Fruit fly (Drosophila melanogaster) Kc167 (cell line): ENCODE results near the gene CG11380.

Experiments used
- Myc ChIP-seq: fragments of >200 bp; optimal IDR thresholded peaks from 2 replicates; lab custom pipeline; 2017; ENCODE audit warnings: missing external identifiers
- Sin3A ChIP-seq: fragments of >200 bp; optimal IDR thresholded peaks from 2 replicates; lab custom pipeline; 2018; ENCODE audit warnings: missing external identifiers
- h ChIP-seq: fragments of >200 bp; optimal IDR thresholded peaks from 3 replicates; lab custom pipeline; 2018; ENCODE audit warnings: missing external identifiers
- insv ChIP-seq: fragments of >200 bp; optimal IDR thresholded peaks from 3 replicates; lab custom pipeline; 2018; ENCODE audit warnings: missing external identifiers
- psq ChIP-seq: fragments of >200 bp; optimal IDR thresholded peaks from 2 replicates; lab custom pipeline; 2017; ENCODE audit warnings: missing external identifiers
- ttk ChIP-seq: sonication (Bioruptor generic); optimal IDR thresholded peaks from 2 replicates; lab custom pipeline; 2017; ENCODE audit warnings: missing external identifiers

The CG11380 gene

DNA sequence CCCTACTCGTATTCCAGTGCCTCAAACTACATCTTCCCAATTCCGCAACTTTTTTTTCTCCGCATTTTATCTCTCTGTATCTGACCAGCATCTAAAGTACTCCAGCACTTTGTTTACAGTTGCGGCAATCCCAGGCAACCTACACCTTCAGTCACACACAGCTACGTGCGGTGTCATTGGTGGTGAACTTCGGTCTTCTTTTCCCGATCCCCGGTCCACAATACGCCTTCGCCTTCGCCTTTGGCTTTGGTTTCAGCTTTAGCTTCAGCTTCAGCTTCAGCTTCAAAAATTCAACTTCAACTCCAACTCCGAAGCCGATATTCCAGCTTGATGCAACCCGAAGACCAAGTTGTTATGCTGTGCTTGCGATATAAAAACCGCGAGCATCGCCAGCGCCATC lies at the start of gene CG11380:
Gene CG11380, plus strand, starts transcription at position 301 of the 400 bp plus-strand sequence.
- no peak for TF ChIP-seq Sin3A (lab: Kevin White, UChicago)
- no peak for TF ChIP-seq ttk (lab: Kevin White, UChicago)
- no peak for TF ChIP-seq h (lab: Kevin White, UChicago)
- no peak for TF ChIP-seq Myc (lab: Kevin White, UChicago)
- no peak for TF ChIP-seq insv (lab: Kevin White, UChicago)
- TF ChIP-seq psq (lab: Kevin White, UChicago), result no peak

DNA sequence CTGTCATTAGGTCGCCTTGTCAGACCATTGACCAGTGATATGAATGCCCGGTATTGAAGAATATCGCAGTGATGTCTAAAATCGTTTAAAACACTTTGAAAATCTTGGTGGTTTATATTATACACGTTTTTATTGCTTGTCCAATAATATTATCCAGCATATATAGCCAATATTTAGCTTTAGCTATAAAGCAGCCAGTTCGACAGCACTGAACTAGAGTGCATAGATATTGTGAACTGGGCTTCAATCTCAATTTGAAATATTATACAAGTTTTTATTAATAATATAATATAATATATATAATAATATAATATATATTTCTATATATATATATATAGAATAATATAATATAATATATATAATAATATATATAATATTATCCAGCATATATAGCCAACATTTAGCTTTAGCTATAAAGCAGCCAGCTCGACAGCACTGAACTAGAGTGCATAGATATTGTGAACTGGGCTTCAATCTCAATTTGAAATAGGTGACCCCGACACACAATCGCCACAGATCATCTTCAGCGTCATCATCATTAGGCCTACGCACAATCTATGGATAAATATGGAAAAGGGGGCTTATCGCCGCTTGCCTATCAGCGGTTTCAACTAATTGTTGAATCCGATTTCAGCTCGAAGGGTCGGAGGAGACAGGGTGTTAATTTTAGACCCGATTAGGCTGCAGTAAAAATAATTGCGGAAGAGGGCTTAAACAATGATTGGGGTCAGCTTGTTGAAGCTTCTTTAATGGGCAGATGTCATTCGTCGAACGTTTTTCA lies 48.4 kb upstream of the CG11380 start:
- TF ChIP-seq psq (lab: Kevin White, UChicago) (no peak), Sin3A (lab: Kevin White, UChicago) (no peak)

DNA sequence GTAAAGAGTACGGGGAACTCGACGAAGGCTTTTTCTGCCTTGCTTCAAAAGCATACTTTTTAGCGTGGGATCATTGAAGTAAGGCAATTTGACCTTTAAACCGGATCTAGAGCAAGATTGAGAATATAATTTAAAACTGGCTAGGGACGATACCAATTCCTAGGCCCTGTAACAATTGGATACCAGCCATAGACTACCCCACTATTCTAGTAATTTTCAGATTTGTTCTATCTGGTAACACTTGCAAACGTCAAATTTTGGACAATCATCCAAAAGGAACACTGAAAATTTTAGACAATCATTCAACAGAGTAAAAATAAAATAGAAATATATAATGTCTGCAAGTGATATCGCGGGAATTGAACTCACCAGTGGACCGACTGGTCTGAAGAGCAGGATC lies 45.8 kb upstream of the CG11380 start, which contains the start of gene CG14628:
Gene CG14628, plus strand, starts transcription at position 301 of the 400 bp plus-strand sequence.
- TF ChIP-seq Myc (lab: Kevin White, UChicago) (no peak), Sin3A (lab: Kevin White, UChicago) (no peak), h (lab: Kevin White, UChicago) (no peak), psq (lab: Kevin White, UChicago) (no peak), ttk (lab: Kevin White, UChicago) (no peak), insv (lab: Kevin White, UChicago) (no peak)

DNA sequence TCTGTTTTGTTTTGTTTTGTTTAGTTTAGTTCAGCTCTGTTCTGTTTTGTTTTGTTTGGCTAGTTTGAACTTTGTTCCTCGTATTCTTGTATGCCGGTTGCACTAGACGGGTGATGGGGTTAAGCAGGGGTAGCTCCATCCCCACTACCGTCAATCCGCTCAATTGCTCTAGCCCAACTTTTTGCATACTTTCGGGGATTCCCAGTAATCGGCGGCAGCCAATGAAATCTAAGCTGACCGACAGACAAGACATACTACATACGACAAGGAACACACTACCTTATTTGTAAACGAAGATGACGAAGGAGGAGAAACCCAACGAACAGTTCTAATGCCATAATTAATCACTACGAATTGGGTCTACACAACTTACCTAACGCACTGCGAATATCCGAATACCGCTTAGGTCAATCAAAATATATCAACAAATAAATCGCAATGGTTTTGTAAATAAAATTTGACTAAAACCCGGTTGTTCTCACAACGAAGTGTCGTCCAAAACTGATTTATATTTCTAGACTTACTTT lies 29.1 kb upstream of the CG11380 start, which contains the start of gene eIF4E7:
Gene eIF4E7, minus strand, starts transcription at position 477 of the 527 bp plus-strand sequence.
- no peak for TF ChIP-seq Sin3A (lab: Kevin White, UChicago)
- TF ChIP-seq psq (lab: Kevin White, UChicago), result no peak
- no peak for TF ChIP-seq ttk (lab: Kevin White, UChicago)
- TF ChIP-seq h (lab: Kevin White, UChicago), result no peak
- TF ChIP-seq Myc (lab: Kevin White, UChicago), result no peak

DNA sequence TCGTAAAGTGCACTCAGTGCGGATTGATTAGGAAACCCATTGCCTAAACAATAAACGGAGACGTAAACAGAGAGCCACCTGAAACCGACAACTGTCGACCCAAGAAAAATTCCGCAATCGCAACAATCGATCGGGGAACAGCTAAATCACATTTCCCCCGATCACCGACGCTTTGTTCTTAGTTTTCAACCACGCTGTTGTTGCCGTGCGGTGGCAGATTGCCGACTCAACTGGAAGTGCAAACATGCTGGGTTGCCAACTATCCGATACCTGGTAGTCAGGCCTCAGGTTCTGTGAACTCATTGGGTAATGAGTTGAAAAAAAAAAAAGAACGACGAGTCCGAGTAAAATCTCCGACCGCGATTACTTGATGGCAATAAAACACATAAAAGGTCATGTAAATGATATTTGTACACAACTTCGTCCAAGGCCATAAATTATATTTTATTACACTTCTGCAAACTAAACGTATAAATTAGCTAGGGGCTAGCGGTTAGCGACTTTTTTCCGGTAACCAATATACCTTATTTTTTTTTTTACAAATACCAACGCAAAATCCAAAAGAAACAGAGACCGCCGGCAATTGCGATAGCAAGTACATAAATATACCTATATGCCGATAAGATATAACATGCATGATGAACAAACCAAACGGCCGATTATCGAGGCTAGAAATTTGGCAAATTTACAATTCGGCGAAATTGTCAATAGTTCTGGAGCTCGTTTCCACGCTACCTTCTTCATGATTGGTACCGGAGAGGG lies 20.8 kb upstream of the CG11380 start, which contains the start of gene CG11378:
Gene CG11378, plus strand, starts transcription at position 712 of the 762 bp plus-strand sequence.
- TF ChIP-seq Myc (lab: Kevin White, UChicago), result no peak

DNA sequence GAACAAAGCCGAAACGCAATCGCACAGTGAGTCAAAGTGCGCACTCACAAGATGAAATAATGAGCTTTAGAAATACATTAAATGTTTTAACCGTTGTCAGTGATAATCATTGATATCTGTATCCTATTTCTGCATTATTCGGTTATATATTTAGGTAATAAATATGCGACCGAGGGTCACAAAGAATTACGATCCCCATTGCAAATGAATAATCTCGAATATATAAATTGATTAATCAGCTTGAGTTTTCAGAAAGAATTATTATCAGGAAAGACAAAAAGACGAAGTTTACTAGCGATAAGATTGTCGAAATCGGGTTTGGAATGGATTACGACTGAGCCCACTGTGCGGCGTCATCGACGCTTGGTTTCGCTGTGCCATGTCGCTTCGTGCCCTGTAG lies 20.1 kb upstream of the CG11380 start:
- TF ChIP-seq h (lab: Kevin White, UChicago) (no peak), Sin3A (lab: Kevin White, UChicago) (no peak), insv (lab: Kevin White, UChicago) (no peak), Myc (lab: Kevin White, UChicago) (no peak), psq (lab: Kevin White, UChicago) (no peak)

DNA sequence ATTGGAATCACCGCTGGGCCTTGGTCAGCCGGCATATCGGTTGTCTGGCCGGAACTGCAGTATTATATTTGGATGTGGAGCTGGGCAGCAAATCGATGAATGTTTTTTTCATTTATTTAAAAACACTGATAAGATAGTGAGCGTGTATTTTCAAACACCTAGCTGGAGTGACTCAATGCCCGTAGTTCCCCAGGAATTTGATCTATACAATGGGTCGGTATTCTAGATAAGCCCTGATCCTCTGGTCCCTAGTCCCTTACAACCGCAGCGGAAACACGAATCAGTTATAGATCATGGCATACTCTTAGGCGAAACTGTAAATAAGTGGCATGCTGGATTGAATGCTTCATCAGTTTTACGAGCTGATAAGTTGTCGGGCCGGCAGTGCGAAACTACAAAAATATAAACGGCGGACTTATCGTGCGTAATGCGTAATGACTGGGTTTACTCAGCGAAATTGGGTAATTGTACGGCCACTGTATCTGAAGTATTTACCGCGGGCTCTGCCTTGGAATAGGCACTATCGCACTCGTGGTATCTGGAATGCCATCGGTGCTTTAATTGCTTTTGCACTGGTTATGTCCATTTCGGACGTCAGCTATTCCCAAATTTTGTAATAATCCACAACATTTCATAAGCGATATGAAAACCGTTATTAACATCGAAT lies 18.2 kb upstream of the CG11380 start:
- no peak for TF ChIP-seq Myc (lab: Kevin White, UChicago)
- no peak for TF ChIP-seq insv (lab: Kevin White, UChicago)
- no peak for TF ChIP-seq psq (lab: Kevin White, UChicago)
- no peak for TF ChIP-seq Sin3A (lab: Kevin White, UChicago)
- TF ChIP-seq h (lab: Kevin White, UChicago), result no peak

DNA sequence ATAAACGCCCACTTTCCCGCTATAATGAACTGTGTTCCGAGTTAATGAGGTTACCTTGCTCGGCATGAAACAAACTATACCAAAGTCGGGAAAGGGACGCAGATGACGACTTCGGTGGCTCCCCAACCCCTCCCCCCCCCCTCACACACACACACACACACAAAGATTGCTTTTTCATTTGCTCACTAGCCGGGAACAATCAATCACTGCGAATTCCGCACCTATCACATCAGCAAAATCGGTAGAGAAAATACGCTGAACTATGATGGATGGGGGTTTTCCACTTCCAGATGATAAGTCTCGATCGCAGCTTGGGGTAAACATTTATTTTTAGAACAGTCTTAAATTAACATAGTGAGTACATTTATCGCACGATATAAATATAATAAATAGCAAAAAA lies 17.5 kb upstream of the CG11380 start:
- no peak for TF ChIP-seq h (lab: Kevin White, UChicago)
- TF ChIP-seq Myc (lab: Kevin White, UChicago), result no peak
- TF ChIP-seq ttk (lab: Kevin White, UChicago), result no peak
- TF ChIP-seq psq (lab: Kevin White, UChicago), result no peak
- TF ChIP-seq insv (lab: Kevin White, UChicago), result no peak
- no peak for TF ChIP-seq Sin3A (lab: Kevin White, UChicago)

DNA sequence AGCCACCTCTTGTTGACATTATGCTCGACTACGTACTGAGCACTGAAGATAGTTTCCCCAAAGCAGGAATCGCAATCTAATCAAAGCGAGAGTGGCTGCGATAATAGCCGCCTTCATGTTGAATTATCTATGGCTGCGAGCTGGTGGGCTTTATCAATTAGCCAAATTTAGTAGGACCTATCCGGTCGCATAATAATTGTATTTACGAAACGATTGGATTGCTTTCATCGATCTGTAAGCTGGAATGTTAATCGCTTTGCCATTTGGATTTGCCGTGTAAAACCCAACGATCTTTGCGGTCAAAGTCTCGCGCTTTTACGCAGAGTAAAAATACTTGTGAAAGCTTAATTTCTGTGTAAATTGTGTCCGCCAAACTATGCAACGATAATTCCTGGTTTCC lies 15.1 kb upstream of the CG11380 start, which contains the start of gene CG11384:
Gene CG11384, minus strand, starts transcription at position 43 of the 400 bp plus-strand sequence.
- TF ChIP-seq h (lab: Kevin White, UChicago) (no peak), Sin3A (lab: Kevin White, UChicago) (no peak), ttk (lab: Kevin White, UChicago) (no peak), psq (lab: Kevin White, UChicago) (no peak), Myc (lab: Kevin White, UChicago) (no peak), insv (lab: Kevin White, UChicago) (no peak)

DNA sequence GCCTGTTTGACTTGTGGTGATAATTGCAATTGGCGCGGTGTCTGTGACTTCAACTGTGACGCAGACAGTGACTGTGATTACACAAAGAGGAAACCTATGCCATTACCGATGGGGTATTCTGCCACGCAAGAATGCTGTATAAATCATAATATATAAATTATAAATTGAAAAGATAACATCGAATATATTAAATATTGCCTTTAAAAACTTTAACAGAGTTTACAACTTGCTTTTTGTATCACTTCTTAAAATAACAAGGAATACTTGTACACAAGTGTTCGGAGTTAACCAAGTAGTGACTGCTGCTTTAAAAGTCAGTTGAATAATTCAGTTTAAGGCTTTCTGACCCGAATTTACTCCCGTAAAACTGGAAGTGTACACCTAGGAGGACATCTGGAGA lies 11.2 kb upstream of the CG11380 start, which contains the start of gene CG11379:
Gene CG11379, plus strand, starts transcription at position 301 of the 400 bp plus-strand sequence.
- no peak for TF ChIP-seq psq (lab: Kevin White, UChicago)
- no peak for TF ChIP-seq Myc (lab: Kevin White, UChicago)
- TF ChIP-seq Sin3A (lab: Kevin White, UChicago), result no peak
- no peak for TF ChIP-seq ttk (lab: Kevin White, UChicago)
- TF ChIP-seq insv (lab: Kevin White, UChicago), result no peak
- no peak for TF ChIP-seq h (lab: Kevin White, UChicago)

DNA sequence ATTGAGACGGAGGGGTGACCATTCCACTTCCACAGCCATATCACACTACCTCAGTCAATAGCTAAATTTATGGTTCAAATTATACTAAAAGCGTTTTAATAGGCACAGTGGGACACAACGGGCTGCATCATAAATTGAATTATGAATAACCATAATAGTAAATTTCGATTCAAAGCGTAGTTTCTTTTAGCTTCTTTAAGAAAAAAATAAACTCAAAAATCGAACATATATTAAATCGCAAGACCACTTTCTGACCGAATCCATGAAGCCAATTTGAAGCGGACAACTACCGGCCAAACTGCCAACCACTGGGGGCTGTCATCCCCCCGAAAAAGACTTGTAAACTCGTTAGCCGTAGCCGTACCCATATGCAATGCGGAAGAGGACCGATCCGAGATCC lies 10.2 kb upstream of the CG11380 start:
- TF ChIP-seq Myc (lab: Kevin White, UChicago) (no peak), h (lab: Kevin White, UChicago) (no peak), insv (lab: Kevin White, UChicago) (no peak), ttk (lab: Kevin White, UChicago) (no peak), psq (lab: Kevin White, UChicago) (no peak), Sin3A (lab: Kevin White, UChicago) (no peak)
